Fruit fly (Drosophila melanogaster): ENCODE measurements around the gene HIP-R.

- TF ChIP-seq CG8478 (optimal IDR thresholded peaks at IDR 0.05) (no peak), CTCF (optimal IDR thresholded peaks at IDR 0.05) (no peak)
These were observed 44.6 kb upstream of the HIP-R start for dm6 chrX:3745264-3745564.
